Worm (Caenorhabditis elegans): Measurements from ENCODE around the gene fbf-2.

fbf-2 gene

DNA sequence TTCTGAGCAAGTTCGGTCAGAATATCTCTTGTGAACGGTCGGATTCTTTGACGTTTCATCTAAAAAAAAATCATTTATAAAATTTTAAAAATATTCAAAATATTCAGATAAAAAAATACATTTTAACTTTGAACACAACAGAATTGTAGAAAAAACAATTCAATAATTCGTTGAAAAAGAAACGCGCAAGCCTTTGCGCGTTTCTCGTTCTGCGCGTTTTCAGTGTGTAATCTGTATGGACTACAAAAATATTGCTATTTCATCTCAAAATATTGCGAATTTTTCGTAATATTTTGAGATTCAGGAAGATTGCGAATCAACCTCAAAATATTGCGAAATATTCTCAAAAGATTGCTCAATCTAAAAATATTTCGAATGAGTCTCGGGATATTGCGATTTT lies 35.4 kb downstream of the fbf-2 start, which contains the start of gene R12C12.7:
R12C12.7 (minus strand) TSS at position 59 of the 400 bp plus-strand sequence.
- TF ChIP-seq sem-2 (GFP tag; optimal IDR thresholded peaks at IDR 0.05), result no peak
- no peak for TF ChIP-seq M03D4.4 (tag; optimal IDR thresholded peaks at IDR 0.05)
- TF ChIP-seq nhr-237 (tag; optimal IDR thresholded peaks at IDR 0.05), result no peak
- TF ChIP-seq nhr-2 (tag; optimal IDR thresholded peaks at IDR 0.05), result no peak
- no peak for TF ChIP-seq elt-3 (tag; optimal IDR thresholded peaks at IDR 0.05)
- TF ChIP-seq drap-1 (GFP tag; optimal IDR thresholded peaks at IDR 0.05), result no peak
- TF ChIP-seq nhr-12 (tag; optimal IDR thresholded peaks at IDR 0.05), result no peak
- TF ChIP-seq mls-2 (tag; optimal IDR thresholded peaks at IDR 0.05), result no peak

DNA sequence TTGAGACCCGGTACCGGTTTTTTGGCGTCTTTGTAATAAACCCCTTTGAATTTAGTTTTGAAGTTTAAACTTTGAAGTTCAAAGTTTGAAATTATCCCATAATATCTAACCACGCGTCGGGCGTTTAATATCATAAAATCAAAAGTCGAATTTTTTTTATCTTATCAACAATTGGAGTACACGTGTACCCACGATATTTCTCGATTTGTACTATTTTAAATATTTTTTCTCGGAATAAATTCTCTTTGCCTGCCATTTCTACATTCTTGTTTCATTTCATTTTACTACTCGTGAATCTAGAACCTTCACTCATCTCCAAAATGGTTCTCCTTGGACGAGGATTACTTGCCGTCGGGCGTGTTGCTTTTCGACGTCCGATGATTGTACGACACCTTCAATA lies 41.2 kb downstream of the fbf-2 start, which contains the start of gene gldc-1:
gldc-1 (plus strand) TSS at position 301 of the 400 bp plus-strand sequence.
- TF ChIP-seq sptf-1 (tag; optimal IDR thresholded peaks at IDR 0.05) (no peak), drap-1 (GFP tag; optimal IDR thresholded peaks at IDR 0.05) (no peak), sem-2 (GFP tag; optimal IDR thresholded peaks at IDR 0.05) (no peak), pha-4 (tag; optimal IDR thresholded peaks at IDR 0.05) (no peak), ztf-11 (tag; optimal IDR thresholded peaks at IDR 0.05) (no peak), M03D4.4 (tag; optimal IDR thresholded peaks at IDR 0.05) (no peak), lin-13 (tag; optimal IDR thresholded peaks at IDR 0.05) (no peak), mls-2 (tag; optimal IDR thresholded peaks at IDR 0.05) (no peak)

DNA sequence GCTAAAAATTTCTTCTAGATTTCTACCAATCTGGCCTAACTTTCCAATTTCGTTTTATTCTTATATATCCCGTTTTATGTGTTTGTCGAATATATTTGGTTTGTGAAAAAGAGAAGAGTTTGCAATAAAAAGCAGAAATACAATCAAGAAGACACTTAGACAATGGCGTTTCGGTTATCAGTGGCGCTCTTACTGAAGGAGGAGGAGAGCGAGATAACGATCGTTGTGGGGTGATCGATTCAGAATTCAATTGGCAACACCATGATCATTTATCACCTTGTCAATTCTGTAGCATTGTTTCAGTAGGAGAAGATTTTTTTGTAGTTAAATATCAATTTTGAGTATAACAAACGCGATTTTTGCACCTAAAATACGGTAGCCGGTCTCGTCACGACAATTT lies 41.7 kb downstream of the fbf-2 start:
- TF ChIP-seq lin-13 (tag; optimal IDR thresholded peaks at IDR 0.05), result no peak
- TF ChIP-seq nhr-28 (tag; optimal IDR thresholded peaks at IDR 0.05), result no peak
- TF ChIP-seq lsy-2 (tag; optimal IDR thresholded peaks at IDR 0.05), result no peak
- no peak for TF ChIP-seq drap-1 (GFP tag; optimal IDR thresholded peaks at IDR 0.05)
- no peak for TF ChIP-seq snpc-4 (tag; optimal IDR thresholded peaks at IDR 0.05)
- TF ChIP-seq mab-5 (tag; optimal IDR thresholded peaks at IDR 0.05), result no peak
- TF ChIP-seq ces-1 (GFP tag; optimal IDR thresholded peaks at IDR 0.05), result no peak
- no peak for TF ChIP-seq ztf-11 (tag; optimal IDR thresholded peaks at IDR 0.05)
- TF ChIP-seq nhr-237 (tag; optimal IDR thresholded peaks at IDR 0.05), result no peak

DNA sequence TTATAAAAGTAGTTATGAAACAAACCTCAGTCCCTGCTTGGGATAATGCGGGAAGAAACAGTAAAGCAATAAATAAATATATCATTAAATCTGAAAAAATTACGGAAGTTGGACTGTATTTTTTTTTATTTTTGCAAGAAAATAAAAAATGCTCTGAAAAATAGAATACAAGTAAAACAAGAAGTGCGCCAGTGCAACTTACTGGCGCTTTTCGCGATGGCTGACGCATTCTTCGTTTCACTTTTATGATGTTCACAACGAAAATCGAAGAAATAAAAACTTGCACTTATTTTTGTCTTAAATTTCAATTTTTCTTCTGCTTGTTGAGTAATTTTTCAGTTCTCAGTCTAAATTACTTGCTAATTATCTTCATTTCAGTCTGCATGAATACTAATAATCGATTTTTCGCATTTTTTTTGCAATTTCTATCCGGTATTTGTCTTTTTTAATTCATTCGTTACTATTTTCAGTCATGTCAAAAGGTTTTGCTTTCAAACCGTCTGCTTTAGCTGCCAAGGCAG lies 43.6 kb downstream of the fbf-2 start, which contains the start of the genes R12C12.6 and ran-5:
R12C12.6 (minus strand) TSS at position 229 of the 521 bp plus-strand sequence.
ran-5 (plus strand) TSS at position 471 of the 521 bp plus-strand sequence.
- no peak for TF ChIP-seq lin-32 (GFP tag; optimal IDR thresholded peaks at IDR 0.05)
- peak; percentile 38 for TF ChIP-seq pha-4 (tag; optimal IDR thresholded peaks at IDR 0.05)
- no peak for TF ChIP-seq ham-2 (GFP tag; optimal IDR thresholded peaks at IDR 0.05)
- TF ChIP-seq unc-39 (tag; optimal IDR thresholded peaks at IDR 0.05), result no peak
- no peak for TF ChIP-seq snpc-4 (tag; optimal IDR thresholded peaks at IDR 0.05)
- peak; percentile 62 for TF ChIP-seq sptf-1 (tag; optimal IDR thresholded peaks at IDR 0.05)
- TF ChIP-seq nhr-12 (tag; optimal IDR thresholded peaks at IDR 0.05), result no peak
- TF ChIP-seq ces-1 (GFP tag; optimal IDR thresholded peaks at IDR 0.05), result peak; percentile 41
- no peak for TF ChIP-seq hlh-1 (tag; optimal IDR thresholded peaks at IDR 0.05)
- TF ChIP-seq nhr-2 (tag; optimal IDR thresholded peaks at IDR 0.05), result no peak
- TF ChIP-seq ceh-43 (GFP tag; optimal IDR thresholded peaks at IDR 0.05), result peak; percentile 22
- TF ChIP-seq nhr-76 (tag; optimal IDR thresholded peaks at IDR 0.05), result no peak
- TF ChIP-seq blmp-1 (tag; optimal IDR thresholded peaks at IDR 0.05), result no peak
- no peak for TF ChIP-seq ztf-11 (tag; optimal IDR thresholded peaks at IDR 0.05)
- TF ChIP-seq nhr-237 (tag; optimal IDR thresholded peaks at IDR 0.05), result peak; percentile 46
- peak; percentile 67 for TF ChIP-seq lsy-2 (tag; optimal IDR thresholded peaks at IDR 0.05)
- peak; percentile 67 for TF ChIP-seq M03D4.4 (tag; optimal IDR thresholded peaks at IDR 0.05)
- TF ChIP-seq lin-13 (tag; optimal IDR thresholded peaks at IDR 0.05), result peak; percentile 78
- no peak for TF ChIP-seq ceh-83 (GFP tag; optimal IDR thresholded peaks at IDR 0.05)
- no peak for TF ChIP-seq nhr-28 (tag; optimal IDR thresholded peaks at IDR 0.05)
- no peak for TF ChIP-seq bed-3 (GFP tag; optimal IDR thresholded peaks at IDR 0.05)
- TF ChIP-seq unc-120 (tag; optimal IDR thresholded peaks at IDR 0.05; ENCODE audit: poor library complexity, severe bottlenecking), result no peak
- TF ChIP-seq elt-1 (tag; optimal IDR thresholded peaks at IDR 0.05; ENCODE audit: borderline replicate concordance, insufficient read depth), result no peak
- peak; percentile 74 for TF ChIP-seq mep-1 (tag; optimal IDR thresholded peaks at IDR 0.05)
- TF ChIP-seq tbx-8 (GFP tag; optimal IDR thresholded peaks at IDR 0.05), result no peak
- no peak for TF ChIP-seq sem-2 (GFP tag; optimal IDR thresholded peaks at IDR 0.05)
- no peak for TF ChIP-seq flh-1 (GFP tag; optimal IDR thresholded peaks at IDR 0.05)
- TF ChIP-seq mls-2 (tag; optimal IDR thresholded peaks at IDR 0.05), result peak; percentile 47
- TF ChIP-seq unc-62 (GFP tag; optimal IDR thresholded peaks at IDR 0.05), result no peak
- no peak for TF ChIP-seq ceh-39 (tag; optimal IDR thresholded peaks at IDR 0.05)
- no peak for TF ChIP-seq mab-5 (tag; optimal IDR thresholded peaks at IDR 0.05)
- TF ChIP-seq zip-8 (tag; optimal IDR thresholded peaks at IDR 0.05), result no peak
- TF ChIP-seq drap-1 (GFP tag; optimal IDR thresholded peaks at IDR 0.05), result no peak
- TF ChIP-seq elt-3 (tag; optimal IDR thresholded peaks at IDR 0.05), result no peak
- peak; percentile 3 for TF ChIP-seq cnd-1 (tag; optimal IDR thresholded peaks at IDR 0.05)
